Fruit fly (Drosophila melanogaster): ENCODE measurements around the gene Cyp4s3.

dm6 chrX:15079945-15080344 is 36.4 kb downstream of the Cyp4s3 start:
- no peak for TF ChIP-seq Ets96B (tag; optimal IDR thresholded peaks at IDR 0.05)
- no peak for TF ChIP-seq CG4318 (GFP tag; optimal IDR thresholded peaks at IDR 0.05)
- peak in 1 of 2 experiments; percentile 10 for TF ChIP-seq salr (GFP tag; optimal IDR thresholded peaks at IDR 0.05)
